Worm (Caenorhabditis elegans) whole organism, early embryonic: ENCODE data around the gene R05G6.1.
A peak's percentile ranks its signal among the peaks of the same experiment; 100 is the strongest.

Experiments
- B0310.2 ChIP-seq: sonication (generic microtip); optimal IDR thresholded peaks from 2 replicates; lab custom pipeline; 2016; ENCODE audit warnings: mild to moderate bottlenecking, missing genetic modification characterization, missing compliant biosample characterization
- F13C5.2 ChIP-seq: sonication (generic microtip); optimal IDR thresholded peaks from 2 replicates; lab custom pipeline; 2017; ENCODE audit warnings: mild to moderate bottlenecking, missing genetic modification characterization, inconsistent platforms, missing compliant biosample characterization
- aly-1 ChIP-seq: sonication (generic microtip); optimal IDR thresholded peaks from 2 replicates; lab custom pipeline; 2016; ENCODE audit warnings: missing genetic modification characterization, missing compliant biosample characterization
- ama-1 ChIP-seq: fragments of 150-350 bp; optimal IDR thresholded peaks from 2 replicates; lab custom pipeline; 2014
- ceh-13 ChIP-seq: fragments of 200-800 bp; sonication (Bioruptor generic); optimal IDR thresholded peaks from 2 replicates; lab custom pipeline; 2018; ENCODE audit warnings: mild to moderate bottlenecking, missing genetic modification characterization, missing compliant biosample characterization
- ceh-36 ChIP-seq: sonication (generic microtip); optimal IDR thresholded peaks from 2 replicates; lab custom pipeline; 2016; ENCODE audit warnings: missing genetic modification characterization, inconsistent platforms, missing compliant biosample characterization
- ets-7 ChIP-seq: sonication (generic microtip); optimal IDR thresholded peaks from 2 replicates; lab custom pipeline; 2016; ENCODE audit warnings: missing genotype, missing genetic modification characterization, missing compliant biosample characterization
- flt-1 ChIP-seq: fragments of 200-800 bp; sonication (Bioruptor generic); IDR thresholded peaks from 2 replicates; pipeline ENCODE4 v1.3.6; 2022; ENCODE audit warnings: missing genetic modification characterization, missing compliant biosample characterization
- hmbx-1 ChIP-seq: sonication (generic microtip); optimal IDR thresholded peaks from 2 replicates; lab custom pipeline; 2016; ENCODE audit warnings: mild to moderate bottlenecking, missing genetic modification characterization, missing compliant biosample characterization
- hmg-4 ChIP-seq: fragments of 200-800 bp; sonication (Bioruptor generic); optimal IDR thresholded peaks from 2 replicates; lab custom pipeline; 2018; ENCODE audit warnings: mild to moderate bottlenecking, missing genetic modification characterization, missing compliant biosample characterization
- hnd-1 ChIP-seq: sonication (generic microtip); optimal IDR thresholded peaks from 2 replicates; lab custom pipeline; 2016; ENCODE audit warnings: missing genetic modification characterization, missing compliant biosample characterization
- pes-1 ChIP-seq: fragments of 200-800 bp; sonication (Bioruptor generic); IDR thresholded peaks from 2 replicates; pipeline ENCODE4 v1.3.6; 2022; ENCODE audit warnings: missing genetic modification reagents, missing genetic modification characterization, missing compliant biosample characterization
- scrt-1 ChIP-seq: fragments of 200-800 bp; sonication (Bioruptor generic); IDR thresholded peaks from 2 replicates; pipeline ENCODE4 v1.3.6; 2022; ENCODE audit warnings: missing genetic modification characterization, missing compliant biosample characterization
- sea-1 ChIP-seq: fragments of 200-800 bp; sonication (Bioruptor generic); conservative IDR thresholded peaks from 2 replicates; pipeline ENCODE4 v1.3.6; 2022; ENCODE audit warnings: missing genetic modification characterization, missing compliant biosample characterization
- tbx-11 ChIP-seq: fragments of 200-800 bp; sonication (Bioruptor generic); IDR thresholded peaks from 2 replicates; pipeline ENCODE4 v1.3.6; 2022; ENCODE audit warnings: missing genetic modification characterization, missing compliant biosample characterization
- tbx-37 ChIP-seq: fragments of 200-800 bp; sonication (Bioruptor generic); conservative IDR thresholded peaks from 2 replicates; pipeline ENCODE4 v1.3.6; 2022; ENCODE audit warnings: missing genetic modification reagents, missing genetic modification characterization, missing compliant biosample characterization
- tra-4 ChIP-seq: sonication (generic microtip); optimal IDR thresholded peaks from 2 replicates; lab custom pipeline; 2017; ENCODE audit warnings: missing genetic modification characterization, missing compliant biosample characterization

R05G6.1 gene

ce11 chrIV:7580062-7580614, 47.7 kb downstream of the R05G6.1 start, which contains the start of the genes cec-5 and nol-10:
Gene cec-5, minus strand, starts transcription at chrIV:7580112.
Gene nol-10, plus strand, starts transcription at chrIV:7580597.
- TF ChIP-seq ama-1 (lab: Kevin White, UChicago) (no peak), hnd-1 (no peak), B0310.2 (no peak), pes-1 (no peak), F13C5.2 (tag; lab: Kevin White, UChicago) (peak; percentile 72), hmg-4 (no peak), hmbx-1 (tag; lab: Kevin White, UChicago) (no peak), flt-1 (GFP tag; lab: Robert Waterston, UW) (peak; percentile 52; the same call in 1 of the 2 replicates), sea-1 (GFP tag; lab: Robert Waterston, UW) (no peak), tra-4 (tag; lab: Kevin White, UChicago) (no peak), scrt-1 (GFP tag; lab: Robert Waterston, UW) (no peak), ets-7 (no peak), tbx-11 (GFP tag; lab: Robert Waterston, UW) (no peak), tbx-37 (no peak), ceh-36 (tag; lab: Kevin White, UChicago) (no peak)

- TF ChIP-seq hmbx-1 (tag; lab: Kevin White, UChicago) (no peak), ets-7 (no peak), ceh-13 (no peak), sea-1 (GFP tag; lab: Robert Waterston, UW) (no peak), aly-1 (tag; lab: Kevin White, UChicago) (no peak)
These were observed 52.9 kb downstream of the R05G6.1 start for ce11 chrIV:7585273-7585882.

DNA sequence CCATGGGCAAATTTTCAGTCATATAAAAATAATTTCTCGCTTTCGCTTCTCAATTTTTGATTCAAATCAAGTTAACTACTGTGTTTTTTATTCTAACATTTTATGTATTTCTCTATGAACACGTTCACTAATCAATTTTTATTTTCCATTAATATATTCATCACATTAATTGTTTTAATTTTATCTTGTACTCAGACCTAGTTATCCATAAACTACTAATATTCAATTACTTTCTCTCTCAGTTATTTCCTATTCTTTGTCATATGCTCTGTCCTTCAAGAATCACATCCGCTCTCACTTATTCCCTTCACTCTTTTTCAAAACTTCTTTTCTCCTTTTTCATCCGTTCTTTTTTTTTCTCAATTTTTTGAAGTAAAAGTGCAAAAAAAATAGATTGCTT, 54.5 kb downstream of the R05G6.1 start:
- TF ChIP-seq hmbx-1 (tag; lab: Kevin White, UChicago) (no peak), tbx-37 (no peak), hnd-1 (no peak), pes-1 (no peak), aly-1 (tag; lab: Kevin White, UChicago) (no peak), scrt-1 (GFP tag; lab: Robert Waterston, UW) (no peak), F13C5.2 (tag; lab: Kevin White, UChicago) (no peak), flt-1 (GFP tag; lab: Robert Waterston, UW) (no peak), hmg-4 (no peak), ceh-36 (tag; lab: Kevin White, UChicago) (no peak), ets-7 (no peak), tra-4 (tag; lab: Kevin White, UChicago) (no peak), B0310.2 (no peak), ceh-13 (no peak), ama-1 (lab: Kevin White, UChicago) (no peak)

DNA sequence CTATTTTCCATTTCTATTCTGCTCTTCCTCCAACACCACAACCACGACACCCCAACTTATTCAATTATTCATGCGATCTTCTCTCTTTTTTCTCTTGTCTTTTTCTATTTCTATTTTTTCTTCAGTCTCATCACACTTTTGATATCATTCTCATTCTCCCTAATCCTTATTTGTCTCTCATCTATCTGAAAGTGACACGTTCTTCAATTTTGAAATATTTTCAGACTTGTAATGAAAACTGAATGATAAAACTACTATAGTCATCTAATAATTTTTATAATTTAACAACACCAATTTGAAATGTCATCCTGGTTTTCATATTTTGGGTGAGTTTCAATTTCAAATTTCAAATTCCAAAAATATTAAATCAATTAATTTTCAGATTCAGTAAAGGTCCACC, 56.2 kb downstream of the R05G6.1 start, which contains the start of gene cla-1:
TSS of gene cla-1 (plus strand) at position 301 of the 400 bp plus-strand sequence.
- TF ChIP-seq hmg-4 (no peak), pes-1 (no peak), hnd-1 (no peak), ceh-36 (tag; lab: Kevin White, UChicago) (no peak)
